Fruit fly (Drosophila melanogaster) whole organism, adult: ENCODE measurements around the gene CG7367.

Source experiments
- CG11617 ChIP-seq: fragments of 200-800 bp; sonication (Bioruptor generic); optimal IDR thresholded peaks from 2 replicates; lab custom pipeline; 2017; ENCODE audit warnings: mild to moderate bottlenecking, missing biosample characterization, missing genetic modification reagents, missing genetic modification characterization
- CG1620 ChIP-seq: fragments of 200-800 bp; sonication (Bioruptor generic); optimal IDR thresholded peaks from 2 replicates; lab custom pipeline; 2016; ENCODE audit warnings: missing biosample characterization, missing genetic modification characterization
- Mnt ChIP-seq: fragments of 200-800 bp; sonication (Bioruptor generic); optimal IDR thresholded peaks from 2 replicates; lab custom pipeline; 2016; ENCODE audit warnings: missing biosample characterization, mild to moderate bottlenecking, missing genetic modification characterization
- kay ChIP-seq: fragments of 200-800 bp; sonication (Bioruptor generic); peaks from one replicate; lab custom pipeline; 2016; ENCODE audit warnings: missing biosample characterization, missing genetic modification characterization, borderline replicate concordance
- toe ChIP-seq: fragments of 200-800 bp; sonication (Bioruptor generic); optimal IDR thresholded peaks from 2 replicates; lab custom pipeline; 2016; ENCODE audit warnings: missing biosample characterization, missing genetic modification characterization

dm6 chr2L:7991951-7992350, 47.6 kb downstream of the CG7367 start:
- no peak for TF ChIP-seq CG1620
- no peak for TF ChIP-seq kay (GFP tag; lab: Kevin White, UChicago)
- no peak for TF ChIP-seq toe (GFP tag; lab: Kevin White, UChicago)
- no peak for TF ChIP-seq Mnt (GFP tag; lab: Kevin White, UChicago)
- TF ChIP-seq CG11617 = no peak
